Worm (Caenorhabditis elegans) whole organism, late embryonic: ENCODE results near the gene T25G12.6.

ENCODE experiments used
- F13H6.1 ChIP-seq: sonication (generic microtip); optimal IDR thresholded peaks from 2 replicates; lab custom pipeline; 2016; ENCODE audit warnings: missing genetic modification characterization, missing compliant biosample characterization
- Y22D7AL.16 ChIP-seq: sonication (generic microtip); optimal IDR thresholded peaks from 2 replicates; lab custom pipeline; 2016; ENCODE audit warnings: missing genetic modification characterization, missing compliant biosample characterization
- ceh-18 ChIP-seq: sonication (generic microtip); optimal IDR thresholded peaks from 2 replicates; lab custom pipeline; 2016; ENCODE audit warnings: missing genetic modification characterization, missing compliant biosample characterization
- ceh-45 ChIP-seq: fragments of 200-800 bp; sonication (Bioruptor generic); IDR thresholded peaks from 2 replicates; pipeline ENCODE4 v1.3.6; 2022; ENCODE audit warnings: missing genetic modification reagents, missing genetic modification characterization, missing compliant biosample characterization
- ceh-6 ChIP-seq: fragments of 200-800 bp; sonication (Bioruptor generic); optimal IDR thresholded peaks from 2 replicates; lab custom pipeline; 2018; ENCODE audit warnings: mild to moderate bottlenecking, missing genetic modification characterization, missing compliant biosample characterization
- ets-4 ChIP-seq: sonication (generic microtip); optimal IDR thresholded peaks from 2 replicates; lab custom pipeline; 2016; ENCODE audit warnings: missing genetic modification characterization, missing compliant biosample characterization
- hlh-30 ChIP-seq: sonication (generic microtip); optimal IDR thresholded peaks from 2 replicates; lab custom pipeline; 2017; ENCODE audit warnings: antibody characterized with exemption, missing genetic modification characterization, missing compliant biosample characterization; ENCODE audit not compliant: insufficient read depth
- lin-11 ChIP-seq: fragments of 200-800 bp; sonication (Bioruptor generic); optimal IDR thresholded peaks from 2 replicates; lab custom pipeline; 2018; ENCODE audit warnings: mild to moderate bottlenecking, missing genetic modification characterization, missing compliant biosample characterization
- npax-4 ChIP-seq: sonication (generic microtip); optimal IDR thresholded peaks from 2 replicates; lab custom pipeline; 2016; ENCODE audit warnings: missing genetic modification characterization, missing compliant biosample characterization
- pat-9 ChIP-seq: fragments of 200-800 bp; sonication (Bioruptor generic); optimal IDR thresholded peaks from 2 replicates; lab custom pipeline; 2018; ENCODE audit warnings: mild to moderate bottlenecking, missing genetic modification characterization, moderate library complexity, missing compliant biosample characterization
- pha-4 ChIP-seq: fragments of 150-350 bp; optimal IDR thresholded peaks from 2 replicates; lab custom pipeline; 2018; ENCODE audit warnings: missing biosample characterization, missing genetic modification reagents, missing genetic modification characterization
- rnt-1 ChIP-seq: sonication (generic microtip); optimal IDR thresholded peaks from 2 replicates; lab custom pipeline; 2016; ENCODE audit warnings: missing genetic modification characterization, missing compliant biosample characterization
- syd-9 ChIP-seq: sonication (generic microtip); optimal IDR thresholded peaks from 2 replicates; lab custom pipeline; 2016; ENCODE audit warnings: mild to moderate bottlenecking, missing genetic modification characterization, moderate library complexity, missing compliant biosample characterization
- unc-86 ChIP-seq: sonication (generic microtip); optimal IDR thresholded peaks from 2 replicates; lab custom pipeline; 2016; ENCODE audit warnings: missing genetic modification characterization, missing compliant biosample characterization

- TF ChIP-seq rnt-1 (tag; lab: Kevin White, UChicago) (no peak), pha-4 (tag; lab: Kevin White, UChicago) (no peak), hlh-30 (tag; lab: Kevin White, UChicago) (no peak), ceh-18 (tag; lab: Kevin White, UChicago) (no peak), ceh-45 (GFP tag; lab: Robert Waterston, UW) (no peak), npax-4 (tag; lab: Kevin White, UChicago) (no peak), ceh-6 (GFP tag; lab: Kevin White, UChicago) (no peak), syd-9 (tag; lab: Kevin White, UChicago) (no peak), pat-9 (no peak), F13H6.1 (no peak), unc-86 (tag; lab: Kevin White, UChicago) (no peak), lin-11 (tag; lab: Kevin White, UChicago) (no peak), Y22D7AL.16 (no peak), ets-4 (tag; lab: Kevin White, UChicago) (no peak)
Observed at ce11 chrX:17256769-17257168, 26.8 kb upstream of the T25G12.6 start, which contains the start of gene Y40C7B.4.
